Worm (Caenorhabditis elegans) whole organism, L2 larva: Measurements from ENCODE around the gene C06E2.2.

Experiments used
- F13H6.1 ChIP-seq: sonication (generic microtip); optimal IDR thresholded peaks from 2 replicates; lab custom pipeline; 2016; ENCODE audit warnings: missing genetic modification characterization, missing compliant biosample characterization
- ama-1 ChIP-seq: fragments of 150-350 bp; optimal IDR thresholded peaks from 2 replicates; lab custom pipeline; 2018; ENCODE audit warnings: inconsistent platforms

ce11 chrX:8875867-8876266, 3.6 kb upstream of the C06E2.2 start:
- TF ChIP-seq F13H6.1 (tag; lab: Kevin White, UChicago) (no peak), ama-1 (no peak)
